Fruit fly (Drosophila melanogaster): Measurements from ENCODE around the gene CG7488.

The CG7488 gene

dm6 chr3R:13012351-13012750 is 16.9 kb downstream of the CG7488 start:
- TF ChIP-seq fkh (GFP tag; optimal IDR thresholded peaks at IDR 0.05) = peak; percentile 59
- TF ChIP-seq Sox15 (GFP tag; optimal IDR thresholded peaks at IDR 0.05) = peak; percentile 73
- peak; percentile 77 for TF ChIP-seq dac (GFP tag; optimal IDR thresholded peaks at IDR 0.05)
- peak; percentile 89 for TF ChIP-seq eg (GFP tag; IDR thresholded peaks at IDR 0.05)
- TF ChIP-seq fd85E (GFP tag; optimal IDR thresholded peaks at IDR 0.05) = no peak
- peak; percentile 77 for TF ChIP-seq CG6792 (GFP tag; optimal IDR thresholded peaks at IDR 0.05)
- peak; percentile 63 for TF ChIP-seq CG1621 (tag; optimal IDR thresholded peaks at IDR 0.05)
- peak; percentile 73 for TF ChIP-seq acj6 (GFP tag; optimal IDR thresholded peaks at IDR 0.05)
- TF ChIP-seq Smox (GFP tag; optimal IDR thresholded peaks at IDR 0.05) = peak; percentile 68
- TF ChIP-seq CG9139 (GFP tag; optimal IDR thresholded peaks at IDR 0.05) = peak; percentile 64
- peak; percentile 80 for TF ChIP-seq CG31627 (GFP tag; optimal IDR thresholded peaks at IDR 0.05)
- peak; percentile 72 for TF ChIP-seq CG3919 (GFP tag; optimal IDR thresholded peaks at IDR 0.05)
- TF ChIP-seq Eip75B (GFP tag; optimal IDR thresholded peaks at IDR 0.05) = peak; percentile 58
- TF ChIP-seq Hr38 (GFP tag; optimal IDR thresholded peaks at IDR 0.05) = no peak
- TF ChIP-seq Eip93F (GFP tag; optimal IDR thresholded peaks at IDR 0.05) = no peak
- TF ChIP-seq Sox14 (GFP tag; optimal IDR thresholded peaks at IDR 0.05) = peak; percentile 90
- peak; percentile 81 for TF ChIP-seq esn (GFP tag; optimal IDR thresholded peaks at IDR 0.05)
- TF ChIP-seq CG11902 (GFP tag; optimal IDR thresholded peaks at IDR 0.05) = peak; percentile 65
- TF ChIP-seq CG10631 (GFP tag; optimal IDR thresholded peaks at IDR 0.05) = peak; percentile 72
- peak; percentile 53 for TF ChIP-seq CG16779 (tag; optimal IDR thresholded peaks at IDR 0.05)
- TF ChIP-seq net (GFP tag; optimal IDR thresholded peaks at IDR 0.05) = peak; percentile 80
- peak; percentile 66 for TF ChIP-seq topi (GFP tag; optimal IDR thresholded peaks at IDR 0.05)
- peak; percentile 48 for TF ChIP-seq dsx (GFP tag; optimal IDR thresholded peaks at IDR 0.05; ENCODE audit: poor library complexity, severe bottlenecking)
- peak; percentile 50 to 55 for TF ChIP-seq salr (GFP tag; optimal IDR thresholded peaks at IDR 0.05)
- TF ChIP-seq Hr4 (GFP tag; optimal IDR thresholded peaks at IDR 0.05) = peak; percentile 74
- peak; percentile 88 for TF ChIP-seq CG6163 (GFP tag; IDR thresholded peaks at IDR 0.05)
- peak; percentile 75 for TF ChIP-seq Hr39 (GFP tag; optimal IDR thresholded peaks at IDR 0.05)
- TF ChIP-seq Eip78C (GFP tag) = peak; percentile 92
- no peak; the same call in 1 of the 2 replicates for TF ChIP-seq CG15336 (GFP tag; IDR thresholded peaks at IDR 0.05)
- peak; percentile 63 for TF ChIP-seq Ets96B (tag; optimal IDR thresholded peaks at IDR 0.05)
- TF ChIP-seq CG6854 (GFP tag; optimal IDR thresholded peaks at IDR 0.05) = peak; percentile 26
- peak; percentile 73; the same call in 2 of the 3 replicates for TF ChIP-seq CG8119 (GFP tag; IDR thresholded peaks at IDR 0.05)
- TF ChIP-seq Ets21C (GFP tag; optimal IDR thresholded peaks at IDR 0.05) = peak; percentile 67
- TF ChIP-seq CG8632 (GFP tag; optimal IDR thresholded peaks at IDR 0.05) = peak; percentile 62
- peak; percentile 33 for TF ChIP-seq CG11762 (GFP tag; optimal IDR thresholded peaks at IDR 0.05; ENCODE audit: insufficient read depth)
- peak; percentile 57 for TF ChIP-seq Blimp-1 (GFP tag; optimal IDR thresholded peaks at IDR 0.05)
- peak; percentile 51 for TF ChIP-seq CG11294 (GFP tag; IDR thresholded peaks at IDR 0.05)
- TF ChIP-seq CG34406 (GFP tag; optimal IDR thresholded peaks at IDR 0.05) = peak; percentile 56
- peak; percentile 62 for TF ChIP-seq achi (GFP tag; optimal IDR thresholded peaks at IDR 0.05)
- peak; percentile 71 for TF ChIP-seq Sox102F (GFP tag; optimal IDR thresholded peaks at IDR 0.05)
- TF ChIP-seq CG10669 (GFP tag; optimal IDR thresholded peaks at IDR 0.05) = peak; percentile 67
- TF ChIP-seq lz (GFP tag; optimal IDR thresholded peaks at IDR 0.05) = peak; percentile 82
- TF ChIP-seq CG4318 (GFP tag; optimal IDR thresholded peaks at IDR 0.05) = no peak
- TF ChIP-seq spab (GFP tag; optimal IDR thresholded peaks at IDR 0.05) = peak; percentile 47
- peak; percentile 74 for TF ChIP-seq CG7368 (GFP tag; optimal IDR thresholded peaks at IDR 0.05)
- TF ChIP-seq vri (GFP tag; optimal IDR thresholded peaks at IDR 0.05) = peak; percentile 86
- peak; percentile 69 for TF ChIP-seq CG6808 (GFP tag; optimal IDR thresholded peaks at IDR 0.05)
- peak; percentile 77 for TF ChIP-seq CG32006 (GFP tag; optimal IDR thresholded peaks at IDR 0.05)
- TF ChIP-seq CG8319 (GFP tag; optimal IDR thresholded peaks at IDR 0.05) = peak; percentile 63
- TF ChIP-seq pdm3 (GFP tag; optimal IDR thresholded peaks at IDR 0.05) = peak; percentile 78
- peak; percentile 87 for TF ChIP-seq svp (GFP tag)
- TF ChIP-seq ss (GFP tag; optimal IDR thresholded peaks at IDR 0.05) = peak; percentile 71 to 75

All from whole organism, prepupa.